Worm (Caenorhabditis elegans) whole organism, young adult: ENCODE data around the gene T24G10.2.

Experiments used
- B0035.1 ChIP-seq: sonication (generic microtip); optimal IDR thresholded peaks from 2 replicates; lab custom pipeline; 2016; ENCODE audit warnings: missing genetic modification characterization, mild to moderate bottlenecking, missing compliant biosample characterization, missing genotype, missing genetic modification reagents
- B0336.3 ChIP-seq: fragments of 200-800 bp; sonication (Bioruptor generic); IDR thresholded peaks from 2 replicates; pipeline ENCODE4 v1.3.6; 2022; ENCODE audit warnings: missing genetic modification characterization, missing compliant biosample characterization
- F39B2.1 ChIP-seq: fragments of 200-800 bp; sonication (Bioruptor generic); IDR thresholded peaks from 2 replicates; pipeline ENCODE4 v1.3.6; 2022; ENCODE audit warnings: missing genetic modification reagents, missing genetic modification characterization, missing compliant biosample characterization
- Y53G8AR.9 ChIP-seq: fragments of 200-800 bp; sonication (Bioruptor generic); conservative IDR thresholded peaks from 2 replicates; pipeline ENCODE4 v1.3.6; 2022; ENCODE audit warnings: missing genetic modification reagents, missing genetic modification characterization, missing compliant biosample characterization
- Y79H2A.3 ChIP-seq: fragments of 200-800 bp; sonication (Bioruptor generic); conservative IDR thresholded peaks from 2 replicates; pipeline ENCODE4 v1.3.6; 2022; ENCODE audit warnings: missing genetic modification reagents, missing genetic modification characterization, missing compliant biosample characterization
- aptf-2 ChIP-seq: fragments of 200-800 bp; sonication (Bioruptor generic); conservative IDR thresholded peaks from 2 replicates; pipeline ENCODE4 v1.3.6; 2022; ENCODE audit warnings: missing genetic modification reagents, missing genetic modification characterization, missing compliant biosample characterization
- athp-1 ChIP-seq: sonication (generic microtip); optimal IDR thresholded peaks from 2 replicates; lab custom pipeline; 2017; ENCODE audit warnings: mild to moderate bottlenecking, missing genetic modification characterization, missing compliant biosample characterization
- attf-3 ChIP-seq: fragments of 200-800 bp; sonication (Bioruptor generic); conservative IDR thresholded peaks from 2 replicates; pipeline ENCODE4 v1.3.6; 2022; ENCODE audit warnings: missing genetic modification reagents, missing genetic modification characterization, missing compliant biosample characterization
- attf-5 ChIP-seq: fragments of 200-800 bp; sonication (Bioruptor generic); optimal IDR thresholded peaks from 2 replicates; lab custom pipeline; 2018; ENCODE audit warnings: mild to moderate bottlenecking, missing genetic modification characterization, missing compliant biosample characterization
- attf-6 ChIP-seq: fragments of 200-800 bp; sonication (Bioruptor generic); IDR thresholded peaks from 2 replicates; pipeline ENCODE4 v1.3.6; 2022; ENCODE audit warnings: missing genetic modification reagents, missing genetic modification characterization, missing compliant biosample characterization
- bed-2 ChIP-seq: fragments of 200-800 bp; sonication (Bioruptor generic); IDR thresholded peaks from 2 replicates; pipeline ENCODE4 v1.3.6; 2022; ENCODE audit warnings: missing genetic modification reagents, missing genetic modification characterization, missing compliant biosample characterization
- cebp-1 ChIP-seq, 2 experiments: fragments of 200-800 bp in 1 of 2; sonication (Bioruptor generic) in 1 of 2; sonication (generic microtip) in 1 of 2; IDR thresholded peaks in 1 of 2; optimal IDR thresholded peaks in 1 of 2; 2 replicates each; pipeline versions ENCODE4 v1.3.6 to Lab custom; 2017 to 2022; ENCODE audit warnings: missing compliant biosample characterization in 2 of 2, missing genetic modification characterization in 2 of 2, mild to moderate bottlenecking in 1 of 2, missing genetic modification reagents in 1 of 2, moderate library complexity in 1 of 2
- ceh-27 ChIP-seq: fragments of 200-800 bp; sonication (Bioruptor generic); optimal IDR thresholded peaks from 2 replicates; lab custom pipeline; 2018; ENCODE audit warnings: mild to moderate bottlenecking, missing genetic modification characterization, moderate library complexity, missing compliant biosample characterization
- ceh-91 ChIP-seq: fragments of 200-800 bp; sonication (Bioruptor generic); IDR thresholded peaks from 2 replicates; pipeline ENCODE4 v1.3.6; 2022; ENCODE audit warnings: missing genetic modification reagents, missing genetic modification characterization, missing compliant biosample characterization
- die-1 ChIP-seq: sonication (generic microtip); optimal IDR thresholded peaks from 2 replicates; lab custom pipeline; 2016; ENCODE audit warnings: missing genotype, mild to moderate bottlenecking, missing genetic modification characterization, missing compliant biosample characterization
- dox-1 ChIP-seq: fragments of 200-800 bp; sonication (Bioruptor generic); IDR thresholded peaks from 2 replicates; pipeline ENCODE4 v1.3.6; 2022; ENCODE audit warnings: missing genetic modification reagents, missing genetic modification characterization, missing compliant biosample characterization
- egl-18 ChIP-seq: fragments of 200-800 bp; sonication (Bioruptor generic); IDR thresholded peaks from 2 replicates; pipeline ENCODE4 v1.3.6; 2022; ENCODE audit warnings: missing genetic modification reagents, missing genetic modification characterization, missing compliant biosample characterization
- egl-44 ChIP-seq: fragments of 200-800 bp; sonication (Bioruptor generic); IDR thresholded peaks from 2 replicates; pipeline ENCODE4 v1.3.6; 2022; ENCODE audit warnings: missing genetic modification reagents, missing genetic modification characterization, missing compliant biosample characterization
- hlh-12 ChIP-seq: sonication (generic microtip); optimal IDR thresholded peaks from 2 replicates; lab custom pipeline; 2016; ENCODE audit warnings: missing genetic modification characterization, missing compliant biosample characterization
- hlh-26 ChIP-seq: fragments of 200-800 bp; sonication (Bioruptor generic); conservative IDR thresholded peaks from 2 replicates; pipeline ENCODE4 v1.3.6; 2022; ENCODE audit warnings: missing genetic modification reagents, missing genetic modification characterization, missing compliant biosample characterization
- hmg-1.2 ChIP-seq: fragments of 200-800 bp; sonication (Bioruptor generic); IDR thresholded peaks from 2 replicates; pipeline ENCODE4 v1.3.6; 2022; ENCODE audit warnings: missing genetic modification reagents, missing genetic modification characterization, missing compliant biosample characterization
- hsf-1 ChIP-seq: fragments of 200-800 bp; sonication (Bioruptor generic); IDR thresholded peaks from 2 replicates; pipeline ENCODE4 v1.3.6; 2022; ENCODE audit warnings: missing genetic modification reagents, missing genetic modification characterization, missing compliant biosample characterization
- let-607 ChIP-seq, 2 experiments: fragments of 200-800 bp in 1 of 2; sonication (Bioruptor generic) in 1 of 2; sonication (generic microtip) in 1 of 2; optimal IDR thresholded peaks; 2 replicates each; lab custom pipeline; 2016 to 2018; ENCODE audit warnings: mild to moderate bottlenecking in 2 of 2, missing compliant biosample characterization in 2 of 2, missing genetic modification characterization in 2 of 2, moderate library complexity in 2 of 2, missing genotype in 1 of 2
- lin-35 ChIP-seq, 3 experiments: fragments of 150-350 bp in 2 of 3; sonication (generic microtip) in 1 of 3; optimal IDR thresholded peaks; 2 replicates each; lab custom pipeline; 2014 to 2018; ENCODE audit warnings: missing biosample characterization in 3 of 3, missing genetic modification characterization in 3 of 3, missing genetic modification reagents in 3 of 3
- lin-40 ChIP-seq: sonication (generic microtip); optimal IDR thresholded peaks from 2 replicates; lab custom pipeline; 2016; ENCODE audit warnings: missing genetic modification characterization, mild to moderate bottlenecking, missing compliant biosample characterization, missing genotype, missing genetic modification reagents
- lin-54 ChIP-seq: fragments of 200-800 bp; sonication (Bioruptor generic); optimal IDR thresholded peaks from 2 replicates; lab custom pipeline; 2018; ENCODE audit warnings: mild to moderate bottlenecking, missing genetic modification characterization, missing compliant biosample characterization
- lir-1 ChIP-seq: fragments of 200-800 bp; sonication (Bioruptor generic); conservative IDR thresholded peaks from 2 replicates; pipeline ENCODE4 v1.3.6; 2022; ENCODE audit warnings: missing genetic modification reagents, missing genetic modification characterization, missing compliant biosample characterization
- madf-10 ChIP-seq: sonication (generic microtip); optimal IDR thresholded peaks from 2 replicates; lab custom pipeline; 2016; ENCODE audit warnings: mild to moderate bottlenecking, missing genetic modification characterization, missing compliant biosample characterization
- madf-8 ChIP-seq: fragments of 200-800 bp; sonication (Bioruptor generic); conservative IDR thresholded peaks from 2 replicates; pipeline ENCODE4 v1.3.6; 2022; ENCODE audit warnings: missing genetic modification reagents, missing genetic modification characterization, missing compliant biosample characterization
- mcd-1 ChIP-seq: fragments of 200-800 bp; sonication (Bioruptor generic); IDR thresholded peaks from 2 replicates; pipeline ENCODE4 v1.3.6; 2022; ENCODE audit warnings: missing genetic modification reagents, missing genetic modification characterization, missing compliant biosample characterization
- nhr-27 ChIP-seq: fragments of 200-800 bp; sonication (Bioruptor generic); optimal IDR thresholded peaks from 2 replicates; lab custom pipeline; 2018; ENCODE audit warnings: mild to moderate bottlenecking, missing genetic modification characterization, moderate library complexity, missing compliant biosample characterization
- nhr-80 ChIP-seq: sonication (generic microtip); optimal IDR thresholded peaks from 2 replicates; lab custom pipeline; 2016; ENCODE audit warnings: missing genetic modification characterization, missing compliant biosample characterization
- pbrm-1 ChIP-seq: fragments of 200-800 bp; sonication (Bioruptor generic); IDR thresholded peaks from 2 replicates; pipeline ENCODE4 v1.3.6; 2022; ENCODE audit warnings: missing genetic modification reagents, missing genetic modification characterization, missing compliant biosample characterization
- pha-4 ChIP-seq: fragments of 150-350 bp; sonication (generic microtip); optimal IDR thresholded peaks from 2 replicates; lab custom pipeline; 2014; ENCODE audit warnings: missing biosample characterization, missing genetic modification reagents, missing genetic modification characterization
- repo-1 ChIP-seq: sonication (generic microtip); optimal IDR thresholded peaks from 2 replicates; lab custom pipeline; 2017; ENCODE audit warnings: mild to moderate bottlenecking, missing genetic modification characterization, missing compliant biosample characterization
- sdz-38 ChIP-seq: sonication (generic microtip); optimal IDR thresholded peaks from 2 replicates; lab custom pipeline; 2016; ENCODE audit warnings: missing genotype, missing genetic modification characterization, missing compliant biosample characterization
- sptf-2 ChIP-seq: fragments of 200-800 bp; sonication (Bioruptor generic); optimal IDR thresholded peaks from 2 replicates; lab custom pipeline; 2018; ENCODE audit warnings: mild to moderate bottlenecking, missing genetic modification characterization, missing compliant biosample characterization
- zfh-2 ChIP-seq: fragments of 200-800 bp; sonication (Bioruptor generic); conservative IDR thresholded peaks from 2 replicates; pipeline ENCODE4 v1.3.6; 2022; ENCODE audit warnings: missing genetic modification reagents, missing genetic modification characterization, missing compliant biosample characterization
- ztf-18 ChIP-seq: sonication (generic microtip); optimal IDR thresholded peaks from 2 replicates; lab custom pipeline; 2016; ENCODE audit warnings: missing genotype, mild to moderate bottlenecking, missing genetic modification characterization, missing compliant biosample characterization
- ztf-28 ChIP-seq: fragments of 200-800 bp; sonication (Bioruptor generic); IDR thresholded peaks from 2 replicates; pipeline ENCODE4 v1.3.6; 2022; ENCODE audit warnings: missing genetic modification reagents, missing genetic modification characterization, missing compliant biosample characterization

T24G10.2 gene

ce11 chrIII:5464077-5464476, 21.5 kb upstream of the T24G10.2 start, which contains the start of gene F48E8.2 (continued):
- no peak for TF ChIP-seq lir-1 (GFP tag; lab: Robert Waterston, UW)
- no peak for TF ChIP-seq ceh-91 (GFP tag; lab: Robert Waterston, UW)
- no peak for TF ChIP-seq bed-2 (GFP tag; lab: Robert Waterston, UW)

DNA sequence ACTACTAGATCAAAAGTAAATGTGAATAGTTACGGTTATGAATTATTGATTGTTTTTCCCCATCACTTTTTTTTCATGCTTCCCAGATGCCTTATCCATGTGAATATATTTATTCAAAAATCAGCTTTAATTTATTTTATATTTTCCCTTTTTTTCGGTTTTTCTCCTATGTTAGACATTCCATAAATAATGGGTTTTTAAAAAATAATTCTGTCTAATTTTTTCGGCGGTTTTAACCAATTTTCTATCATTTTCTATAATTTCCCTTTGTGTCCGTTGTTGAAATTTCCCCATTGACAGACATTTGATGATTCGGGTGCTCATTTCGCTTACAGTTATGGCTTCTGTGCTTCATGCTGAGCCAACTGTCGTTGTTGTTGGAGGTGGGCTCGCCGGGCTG, 18.5 kb upstream of the T24G10.2 start, which contains the start of gene F48E8.3:
TSS of gene F48E8.3 (plus strand) at position 301 of the 400 bp plus-strand sequence.
- no peak for TF ChIP-seq hlh-26 (GFP tag; lab: Robert Waterston, UW)

- TF ChIP-seq B0336.3 (GFP tag; lab: Robert Waterston, UW) = 0 out of 2 replicates have a peak, but pooled peaks have one; percentile 18
- TF ChIP-seq mcd-1 (GFP tag; lab: Robert Waterston, UW) = 0 out of 2 replicates have a peak, but pooled peaks have one; percentile 16
- TF ChIP-seq hlh-12 (tag; lab: Kevin White, UChicago) = no peak
- no peak for TF ChIP-seq lin-54 (GFP tag; lab: Kevin White, UChicago)
- peak; percentile 19 for TF ChIP-seq repo-1
- no peak for TF ChIP-seq sdz-38 (tag; lab: Kevin White, UChicago)
- TF ChIP-seq sptf-2 = no peak
These were observed 10.7 kb upstream of the T24G10.2 start, which contains the start of gene F48E8.4 for ce11 chrIII:5453290-5453689. TSS of gene F48E8.4 (plus strand) at chrIII:5453590.

DNA sequence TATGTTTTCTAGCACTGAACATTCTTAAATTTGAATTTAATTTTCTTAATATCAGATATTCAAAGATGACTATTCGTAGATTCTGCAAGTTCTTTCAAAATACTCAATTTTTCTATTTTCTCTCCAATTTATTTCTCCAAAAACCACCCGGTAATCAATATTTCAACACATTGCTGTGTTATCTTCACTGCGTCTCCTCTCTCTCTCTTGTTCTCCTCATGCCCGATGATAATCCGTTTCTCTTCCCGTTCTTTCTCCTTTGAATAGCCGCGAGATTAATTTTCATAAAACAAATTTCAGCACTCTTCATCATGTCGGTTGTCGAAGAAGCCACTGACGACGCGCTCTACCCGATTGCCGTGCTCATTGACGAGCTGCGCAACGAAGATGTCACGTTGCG, 7.9 kb upstream of the T24G10.2 start, which contains the start of gene paa-1:
TSS of gene paa-1 (plus strand) at position 301 of the 400 bp plus-strand sequence.
- TF ChIP-seq sptf-2 = no peak
- TF ChIP-seq egl-44 (GFP tag; lab: Robert Waterston, UW) = no peak
- TF ChIP-seq B0035.1 = no peak
- no peak for TF ChIP-seq pha-4 (tag; lab: Kevin White, UChicago)
- TF ChIP-seq aptf-2 (GFP tag; lab: Robert Waterston, UW) = no peak
- no peak for TF ChIP-seq Y79H2A.3 (GFP tag; lab: Robert Waterston, UW)
- no peak for TF ChIP-seq athp-1 (tag; lab: Kevin White, UChicago)
- no peak for TF ChIP-seq let-607 (tag; optimal IDR thresholded peaks at IDR 0.05; lab: Kevin White, UChicago)
- TF ChIP-seq die-1 (tag; lab: Kevin White, UChicago) = no peak
- TF ChIP-seq Y53G8AR.9 (GFP tag; lab: Robert Waterston, UW) = no peak
- no peak for TF ChIP-seq ztf-28 (GFP tag; lab: Robert Waterston, UW)
- no peak for TF ChIP-seq madf-10 (tag; lab: Kevin White, UChicago)
- no peak for TF ChIP-seq attf-6
- no peak for TF ChIP-seq nhr-27 (tag; lab: Kevin White, UChicago)
- no peak for TF ChIP-seq hsf-1 (GFP tag; lab: Robert Waterston, UW)
- no peak for TF ChIP-seq madf-8 (GFP tag; lab: Robert Waterston, UW)
- no peak for TF ChIP-seq attf-3 (GFP tag; lab: Robert Waterston, UW)

DNA sequence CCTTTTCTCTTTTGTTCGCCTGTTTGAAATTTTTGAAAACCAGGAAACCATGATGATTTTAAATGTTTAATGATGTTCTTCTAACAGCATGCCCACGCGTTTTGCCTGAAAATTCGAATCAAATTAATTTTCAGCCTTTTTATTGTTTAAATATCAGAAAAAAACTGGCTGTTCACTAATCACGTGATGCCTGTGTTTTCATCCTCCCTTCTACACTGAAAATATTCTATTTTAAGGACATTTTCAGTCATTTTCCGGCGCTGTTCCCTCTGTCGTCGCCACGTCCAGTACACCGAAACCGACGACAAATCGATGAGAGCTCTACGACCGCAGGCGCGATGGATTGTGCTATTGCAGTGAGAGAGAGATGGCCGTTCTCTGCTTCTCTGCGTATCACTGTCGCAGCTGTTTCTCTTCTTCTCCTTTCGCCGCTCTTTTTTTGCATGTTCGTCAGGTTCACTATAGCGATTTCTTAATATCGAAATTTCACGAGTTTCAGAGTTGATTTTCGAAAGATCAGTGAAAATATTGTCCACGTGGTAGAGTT, 7.3 kb upstream of the T24G10.2 start, which contains the start of gene F48E8.8:
TSS of gene F48E8.8 (minus strand) at position 51 of the 547 bp plus-strand sequence.
- TF ChIP-seq pbrm-1 (GFP tag; lab: Robert Waterston, UW) (peak; percentile 45; the same call in 1 of the 2 replicates), cebp-1 (GFP tag; IDR thresholded peaks at IDR 0.05; lab: Robert Waterston, UW) (0 out of 2 replicates have a peak, but pooled peaks have one; percentile 13), cebp-1 (tag; optimal IDR thresholded peaks at IDR 0.05; lab: Kevin White, UChicago) (peak; percentile 81), dox-1 (peak; percentile 24; the same call in 1 of the 2 replicates), nhr-80 (peak; percentile 31), lin-35 (GFP tag; optimal IDR thresholded peaks at IDR 0.05; lab: Kevin White, UChicago) (peak in 1 of 3 experiments; percentile 43), hmg-1.2 (GFP tag; lab: Robert Waterston, UW) (peak; percentile 76; the same call in 1 of the 2 replicates), lin-54 (GFP tag; lab: Kevin White, UChicago) (peak; percentile 51), egl-18 (GFP tag; lab: Robert Waterston, UW) (no peak), egl-44 (GFP tag; lab: Robert Waterston, UW) (0 out of 2 replicates have a peak, but pooled peaks have one; percentile 25), hlh-12 (tag; lab: Kevin White, UChicago) (no peak), ceh-27 (peak; percentile 22), F39B2.1 (GFP tag; lab: Robert Waterston, UW) (no peak), ztf-18 (tag; lab: Kevin White, UChicago) (peak; percentile 22), zfh-2 (GFP tag; lab: Robert Waterston, UW) (peak; percentile 77), lin-40 (tag; lab: Kevin White, UChicago) (peak; percentile 21), attf-5 (GFP tag; lab: Kevin White, UChicago) (peak; percentile 90), mcd-1 (GFP tag; lab: Robert Waterston, UW) (peak; percentile 80)
